Worm (Caenorhabditis elegans): ENCODE data around the gene Y54E2A.5.

Gene Y54E2A.5

DNA sequence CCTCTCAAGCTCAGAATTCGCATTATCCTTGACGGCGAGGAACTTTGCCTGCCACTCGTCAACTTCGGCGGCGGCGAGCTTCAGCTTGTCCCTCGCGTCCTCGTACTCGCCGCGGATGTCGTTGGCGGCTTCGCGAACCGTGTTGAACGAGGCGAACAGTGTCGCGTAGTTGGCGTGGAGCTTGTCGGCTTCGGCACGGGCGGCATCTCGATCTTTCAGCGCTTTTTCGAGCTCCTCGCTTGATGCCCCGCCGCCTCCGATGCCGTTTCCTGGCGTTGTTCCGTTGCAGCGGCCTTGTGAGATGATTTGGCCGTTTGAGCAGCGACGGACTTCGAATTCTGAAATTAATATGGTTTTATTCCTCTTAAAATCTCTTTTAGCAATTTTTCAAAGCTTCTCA, 4.4 kb downstream of the Y54E2A.5 start:
- TF ChIP-seq hlh-8 (tag; optimal IDR thresholded peaks at IDR 0.05), result no peak

DNA sequence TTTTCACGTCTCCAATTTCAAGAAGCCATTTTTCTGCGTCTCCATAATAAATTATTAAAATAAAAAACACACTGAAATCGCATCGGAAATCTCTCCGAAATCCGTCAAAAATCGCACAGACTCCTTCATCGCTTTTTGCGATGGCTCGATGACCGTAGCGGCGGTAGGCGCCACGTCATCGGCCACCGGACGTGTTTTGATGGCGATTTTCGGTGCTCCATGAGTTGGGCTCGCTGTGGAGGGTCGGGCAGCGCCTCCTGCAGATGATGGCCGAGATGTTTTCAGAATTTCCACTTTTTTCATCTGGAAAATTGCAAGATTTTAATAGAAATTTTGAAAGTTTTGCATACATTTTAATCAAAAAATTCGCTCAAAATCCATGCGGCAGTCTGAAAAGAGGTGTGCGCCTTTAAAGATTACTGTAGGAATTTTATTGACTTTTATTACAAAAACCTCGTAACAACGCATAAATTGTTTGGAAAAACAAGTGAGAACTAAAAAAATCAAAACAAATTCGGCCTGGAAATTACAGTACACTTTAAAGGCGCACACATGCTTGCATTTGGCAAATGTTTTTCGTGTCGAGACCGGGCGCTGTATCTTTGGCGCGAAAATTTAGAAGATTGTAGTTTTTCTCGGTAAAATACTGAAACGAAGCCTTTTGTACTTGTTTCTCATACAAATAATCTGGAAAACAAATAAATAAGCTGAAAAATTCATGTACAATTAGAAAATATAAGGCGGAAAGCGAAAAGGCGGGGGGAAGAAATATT, 5.2 kb downstream of the Y54E2A.5 start, which contains the start of gene smg-9:
Gene smg-9, minus strand, starts transcription at position 663 of the 773 bp plus-strand sequence.
- TF ChIP-seq odd-2 (tag; optimal IDR thresholded peaks at IDR 0.05) (no peak), ceh-6 (GFP tag; optimal IDR thresholded peaks at IDR 0.05) (no peak), pha-4 (tag; optimal IDR thresholded peaks at IDR 0.05) (no peak)

ce11 chrII:14745127-14745526, 12.5 kb downstream of the Y54E2A.5 start:
- TF ChIP-seq hlh-13 (GFP tag; optimal IDR thresholded peaks at IDR 0.05) (no peak), ceh-14 (tag; optimal IDR thresholded peaks at IDR 0.05) (no peak), K09A11.1 (tag; optimal IDR thresholded peaks at IDR 0.05; ENCODE audit: insufficient read depth) (no peak), ets-4 (tag; optimal IDR thresholded peaks at IDR 0.05) (no peak), eyg-1 (tag; optimal IDR thresholded peaks at IDR 0.05) (no peak)

- TF ChIP-seq ets-4 (tag; optimal IDR thresholded peaks at IDR 0.05), result no peak
- no peak for TF ChIP-seq fax-1 (tag; optimal IDR thresholded peaks at IDR 0.05)
- TF ChIP-seq K02D7.2 (tag; optimal IDR thresholded peaks at IDR 0.05), result no peak
- TF ChIP-seq ceh-22 (tag; optimal IDR thresholded peaks at IDR 0.05), result no peak
- TF ChIP-seq F13H6.1 (tag; optimal IDR thresholded peaks at IDR 0.05), result no peak
- no peak for TF ChIP-seq hlh-15 (tag; optimal IDR thresholded peaks at IDR 0.05)
- TF ChIP-seq sdc-2 (tag; optimal IDR thresholded peaks at IDR 0.05), result no peak
- TF ChIP-seq dve-1 (tag; optimal IDR thresholded peaks at IDR 0.05), result no peak
- no peak for TF ChIP-seq K09A11.1 (tag; optimal IDR thresholded peaks at IDR 0.05; ENCODE audit: insufficient read depth)
- no peak for TF ChIP-seq ttx-3 (tag; optimal IDR thresholded peaks at IDR 0.05)
These were observed 18.5 kb downstream of the Y54E2A.5 start, which contains the start of gene npr-34 for ce11 chrII:14739143-14739542. Gene npr-34, minus strand, starts transcription at chrII:14739243.

- TF ChIP-seq pha-2 (tag; optimal IDR thresholded peaks at IDR 0.05), result no peak
- no peak for TF ChIP-seq pax-1 (tag; optimal IDR thresholded peaks at IDR 0.05)
- TF ChIP-seq pat-9 (tag; optimal IDR thresholded peaks at IDR 0.05), result no peak
- no peak for TF ChIP-seq ceh-31 (tag; optimal IDR thresholded peaks at IDR 0.05)
- no peak for TF ChIP-seq ama-1 (optimal IDR thresholded peaks at IDR 0.05)
- TF ChIP-seq ets-4 (tag; optimal IDR thresholded peaks at IDR 0.05), result no peak
- no peak for TF ChIP-seq gmeb-2 (tag; optimal IDR thresholded peaks at IDR 0.05)
- no peak for TF ChIP-seq rnt-1 (tag; optimal IDR thresholded peaks at IDR 0.05)
- no peak for TF ChIP-seq ttx-3 (tag; optimal IDR thresholded peaks at IDR 0.05)
- no peak for TF ChIP-seq ahr-1 (tag; optimal IDR thresholded peaks at IDR 0.05)
- no peak for TF ChIP-seq F13H6.1 (tag; optimal IDR thresholded peaks at IDR 0.05)
- no peak for TF ChIP-seq hlh-15 (tag; optimal IDR thresholded peaks at IDR 0.05)
These were observed 24.2 kb downstream of the Y54E2A.5 start, which contains the start of gene glna-1 for ce11 chrII:14733424-14733823. Gene glna-1, minus strand, starts transcription at chrII:14733524.

ce11 chrII:14728119-14728518, 29.5 kb downstream of the Y54E2A.5 start:
- TF ChIP-seq hlh-13 (GFP tag; optimal IDR thresholded peaks at IDR 0.05), result no peak
- TF ChIP-seq che-1 (tag; optimal IDR thresholded peaks at IDR 0.05), result no peak

DNA sequence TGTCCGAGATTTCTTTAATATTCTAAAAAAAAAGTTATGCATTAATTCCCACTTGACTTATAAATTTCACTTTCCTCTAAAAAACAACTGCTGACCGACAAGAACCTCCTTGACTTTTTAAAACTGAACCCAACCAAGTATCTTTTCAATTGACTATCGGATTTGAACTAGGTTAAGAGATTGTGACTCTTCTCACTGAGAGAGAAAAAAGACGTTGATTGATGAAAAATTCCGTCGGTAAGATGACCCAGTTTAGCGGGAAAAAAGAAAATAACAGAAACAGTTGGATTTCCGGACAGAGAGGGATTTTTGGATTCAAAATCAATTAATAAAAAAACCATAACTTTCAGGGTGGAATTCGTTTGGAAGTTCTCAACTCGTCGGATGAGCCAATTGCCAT, 51.1 kb downstream of the Y54E2A.5 start:
- TF ChIP-seq eyg-1 (tag; optimal IDR thresholded peaks at IDR 0.05), result no peak
- TF ChIP-seq fkh-6 (tag; optimal IDR thresholded peaks at IDR 0.05), result no peak
- no peak for TF ChIP-seq pha-2 (tag; optimal IDR thresholded peaks at IDR 0.05)
- no peak for TF ChIP-seq hlh-13 (GFP tag; optimal IDR thresholded peaks at IDR 0.05)
- TF ChIP-seq K02D7.2 (tag; optimal IDR thresholded peaks at IDR 0.05), result no peak
- no peak for TF ChIP-seq dmd-4 (tag; optimal IDR thresholded peaks at IDR 0.05; ENCODE audit: borderline replicate concordance)
- no peak for TF ChIP-seq ceh-48 (tag; optimal IDR thresholded peaks at IDR 0.05)
- TF ChIP-seq syd-9 (tag; optimal IDR thresholded peaks at IDR 0.05), result no peak
- no peak for TF ChIP-seq sox-4 (tag; optimal IDR thresholded peaks at IDR 0.05)
- no peak for TF ChIP-seq hlh-15 (tag; optimal IDR thresholded peaks at IDR 0.05)
- TF ChIP-seq ceh-6 (GFP tag; optimal IDR thresholded peaks at IDR 0.05), result no peak
- TF ChIP-seq npax-4 (tag; optimal IDR thresholded peaks at IDR 0.05), result no peak
- no peak for TF ChIP-seq ceh-2 (tag; optimal IDR thresholded peaks at IDR 0.05)
- TF ChIP-seq ceh-31 (tag; optimal IDR thresholded peaks at IDR 0.05), result no peak

All from whole organism, late embryonic.